Worm (Caenorhabditis elegans) whole organism, L4/young adult: ENCODE results near the gene ttr-19.

ENCODE experiments used
- W03F9.2 ChIP-seq: fragments of 150-350 bp; optimal IDR thresholded peaks from 2 replicates; lab custom pipeline; 2014; ENCODE audit warnings: missing biosample characterization, missing genetic modification characterization
- dao-5 ChIP-seq: sonication (generic microtip); optimal IDR thresholded peaks from 2 replicates; lab custom pipeline; 2016; ENCODE audit warnings: missing genotype, missing genetic modification characterization, moderate library complexity, missing compliant biosample characterization
- him-1 ChIP-seq: sonication (generic microtip); optimal IDR thresholded peaks from 2 replicates; lab custom pipeline; 2016; ENCODE audit warnings: missing genotype, missing genetic modification reagents, missing genetic modification characterization, missing compliant biosample characterization

ttr-19 gene

DNA sequence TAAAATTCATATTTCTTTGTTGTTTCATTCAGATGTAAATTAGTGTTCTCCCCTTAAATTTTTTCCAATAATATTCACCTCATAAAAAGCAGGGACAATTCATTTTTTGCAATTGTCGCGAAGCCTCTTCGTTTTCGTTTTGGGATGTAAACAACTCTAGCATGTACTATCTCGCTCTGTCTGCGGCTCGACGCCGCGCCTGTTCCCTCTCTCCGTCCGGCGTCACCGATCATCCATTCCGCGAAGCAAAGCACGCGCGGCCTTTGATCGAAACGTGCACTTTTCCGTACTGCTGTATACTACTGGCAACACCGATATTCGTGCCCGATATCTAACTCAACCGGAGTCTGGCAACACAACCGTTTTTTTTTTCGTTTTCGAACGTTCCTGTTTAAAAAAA is 19.7 kb upstream of the ttr-19 start:
- TF ChIP-seq W03F9.2 (tag; lab: Kevin White, UChicago), result no peak
- no peak for TF ChIP-seq dao-5 (tag; lab: Kevin White, UChicago)
- TF ChIP-seq him-1 (tag; lab: Kevin White, UChicago), result no peak

DNA sequence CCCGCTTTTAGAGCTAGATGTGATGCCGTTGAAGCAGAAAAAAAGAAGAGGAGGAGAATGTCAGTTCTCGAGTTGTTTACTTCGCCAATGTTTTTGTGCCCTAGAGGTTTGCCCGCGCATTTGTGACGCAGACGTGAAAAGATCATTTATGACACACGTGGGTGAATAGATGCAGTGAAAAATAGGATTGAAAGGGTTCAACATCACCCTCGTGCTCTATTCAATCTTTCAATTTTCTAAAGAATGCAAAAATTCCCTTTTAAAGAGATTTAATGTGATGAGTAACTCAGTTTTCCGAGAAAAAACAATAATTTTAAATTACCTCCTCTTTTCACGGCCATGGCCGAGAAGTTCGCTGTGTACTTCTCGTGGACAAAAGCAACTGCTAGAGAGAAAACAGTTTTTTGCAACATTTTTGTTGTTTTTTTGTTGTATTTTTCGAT is 19.2 kb upstream of the ttr-19 start:
- no peak for TF ChIP-seq him-1 (tag; lab: Kevin White, UChicago)
- no peak for TF ChIP-seq W03F9.2 (tag; lab: Kevin White, UChicago)
- no peak for TF ChIP-seq dao-5 (tag; lab: Kevin White, UChicago)

DNA sequence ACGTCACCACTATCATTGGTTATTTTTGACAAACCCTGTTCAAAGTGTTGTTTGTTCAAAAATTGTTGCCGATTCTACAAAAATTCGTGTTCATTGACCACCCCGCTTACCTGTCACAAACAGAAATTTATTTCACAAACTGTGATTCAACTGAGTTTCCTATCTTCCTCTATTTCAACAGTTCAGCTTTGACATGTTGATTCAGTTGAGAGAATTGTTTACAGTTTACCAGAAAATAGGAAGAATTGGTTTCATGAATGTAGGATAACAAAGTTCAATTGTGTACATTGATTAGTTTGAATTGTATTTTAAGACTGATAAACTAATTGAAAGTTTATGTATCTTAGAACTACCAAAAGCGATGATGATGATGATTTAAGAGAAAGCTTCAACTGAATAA is 18.4 kb upstream of the ttr-19 start:
- no peak for TF ChIP-seq W03F9.2 (tag; lab: Kevin White, UChicago)
- no peak for TF ChIP-seq dao-5 (tag; lab: Kevin White, UChicago)
- TF ChIP-seq him-1 (tag; lab: Kevin White, UChicago), result no peak

DNA sequence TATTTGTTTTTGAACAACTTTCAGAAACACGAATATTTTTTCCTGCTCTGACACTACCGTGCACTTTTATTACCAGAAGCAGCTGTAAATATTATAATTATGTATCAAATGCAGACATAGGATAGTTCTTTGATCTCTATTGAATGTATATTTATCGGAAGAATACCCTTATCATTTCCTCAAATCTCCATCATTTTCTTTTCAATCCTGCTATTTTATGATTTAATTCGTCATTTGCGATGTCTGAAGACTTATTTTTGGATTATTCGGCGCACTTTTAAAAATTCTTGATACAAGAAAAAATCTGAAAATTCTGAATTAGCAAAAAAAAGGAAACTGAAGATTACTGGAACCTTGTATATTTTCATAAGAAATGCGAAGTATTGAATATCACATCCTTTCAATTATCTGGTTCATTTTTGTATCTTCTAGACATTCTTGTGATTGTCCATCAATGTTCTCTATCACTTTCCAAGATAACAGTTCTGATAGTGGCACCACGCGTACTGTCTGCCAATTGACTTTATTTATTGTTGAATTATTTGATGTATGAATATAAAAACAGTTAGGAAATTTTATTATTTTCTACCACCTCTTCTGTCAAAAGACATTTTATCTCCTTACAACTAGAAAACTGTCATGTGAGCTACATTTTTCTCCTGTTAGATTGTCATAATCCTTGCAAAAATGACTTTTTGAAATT is 16.9 kb upstream of the ttr-19 start:
- TF ChIP-seq him-1 (tag; lab: Kevin White, UChicago) (no peak), W03F9.2 (tag; lab: Kevin White, UChicago) (no peak), dao-5 (tag; lab: Kevin White, UChicago) (no peak)

DNA sequence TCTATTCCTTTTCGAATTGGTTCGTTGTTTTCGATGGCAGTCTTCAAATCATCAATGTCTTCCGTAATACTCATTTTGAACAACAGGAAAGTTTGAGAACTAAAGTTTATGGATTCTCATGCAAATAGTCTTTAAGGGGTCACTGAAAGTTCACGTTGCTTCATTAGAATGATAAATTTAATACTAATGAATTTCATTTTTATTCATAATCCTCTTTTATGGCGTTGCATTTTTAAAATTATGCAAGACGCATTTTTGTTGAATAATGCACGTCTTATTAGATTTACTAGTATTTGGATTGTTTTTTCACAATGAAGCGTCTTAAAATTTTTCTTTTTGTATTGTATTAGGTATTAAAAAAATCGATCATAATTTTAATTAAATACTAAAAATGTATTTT is 15.9 kb upstream of the ttr-19 start, which contains the start of gene C12D8.9:
TSS of gene C12D8.9 (minus strand) at position 101 of the 400 bp plus-strand sequence.
- TF ChIP-seq dao-5 (tag; lab: Kevin White, UChicago) (no peak), W03F9.2 (tag; lab: Kevin White, UChicago) (no peak), him-1 (tag; lab: Kevin White, UChicago) (no peak)

DNA sequence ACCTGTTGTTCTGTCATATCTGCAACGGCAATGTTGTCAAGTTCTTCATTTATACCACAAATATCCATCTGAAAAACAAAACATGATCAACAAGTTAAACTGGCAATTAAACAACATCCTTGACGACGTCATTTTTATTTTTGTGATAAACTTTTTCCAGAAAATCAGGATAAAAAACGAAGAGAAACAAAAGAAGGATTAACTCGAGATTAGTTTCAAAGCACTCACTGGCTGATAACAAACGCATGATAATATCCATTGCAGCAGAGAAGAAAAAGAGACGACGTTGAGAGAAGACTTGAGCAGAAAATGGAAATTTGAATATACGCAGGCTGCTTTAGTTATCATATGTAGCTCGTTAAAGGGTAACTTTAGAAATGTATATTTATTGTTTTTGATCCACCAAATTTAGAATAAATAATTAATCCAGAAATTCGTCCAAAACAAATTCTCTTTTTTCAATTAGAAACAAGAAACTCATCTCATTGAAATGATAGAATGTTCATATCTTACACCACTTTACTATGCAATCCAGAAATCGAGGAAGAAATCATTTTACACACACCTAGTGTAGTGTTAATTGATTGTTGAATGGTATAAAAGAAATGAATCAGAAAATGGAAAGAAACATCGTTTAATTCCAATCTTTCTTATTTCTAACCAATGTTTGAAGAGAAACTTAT is 14.0 kb upstream of the ttr-19 start, which contains the start of the genes C12D8.21 and col-148:
TSS of gene C12D8.21 (minus strand) at position 68 of the 683 bp plus-strand sequence.
TSS of gene col-148 (plus strand) at position 633 of the 683 bp plus-strand sequence.
- TF ChIP-seq W03F9.2 (tag; lab: Kevin White, UChicago) (no peak), him-1 (tag; lab: Kevin White, UChicago) (no peak), dao-5 (tag; lab: Kevin White, UChicago) (no peak)

DNA sequence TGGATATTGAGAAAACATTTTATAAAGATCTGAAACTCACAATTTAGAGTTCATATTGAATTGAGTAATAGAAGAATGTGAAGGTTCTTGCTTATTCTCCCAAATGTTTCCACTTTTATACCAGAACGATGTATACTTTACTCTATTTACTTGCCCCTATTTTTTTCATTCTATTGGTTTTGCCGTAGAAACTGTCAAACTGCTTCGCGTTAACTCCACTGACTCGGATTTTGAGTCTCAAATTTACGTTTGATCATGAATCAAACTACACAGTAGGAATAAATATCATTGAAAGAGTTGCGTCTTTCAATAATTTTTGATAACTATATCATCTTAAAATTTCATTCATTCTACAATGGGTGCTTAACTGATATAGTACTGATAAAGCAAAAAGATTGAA is 12.6 kb upstream of the ttr-19 start, which contains the start of gene fipr-8:
TSS of gene fipr-8 (minus strand) at position 101 of the 400 bp plus-strand sequence.
- TF ChIP-seq him-1 (tag; lab: Kevin White, UChicago), result no peak
- TF ChIP-seq W03F9.2 (tag; lab: Kevin White, UChicago), result no peak
- TF ChIP-seq dao-5 (tag; lab: Kevin White, UChicago), result no peak

DNA sequence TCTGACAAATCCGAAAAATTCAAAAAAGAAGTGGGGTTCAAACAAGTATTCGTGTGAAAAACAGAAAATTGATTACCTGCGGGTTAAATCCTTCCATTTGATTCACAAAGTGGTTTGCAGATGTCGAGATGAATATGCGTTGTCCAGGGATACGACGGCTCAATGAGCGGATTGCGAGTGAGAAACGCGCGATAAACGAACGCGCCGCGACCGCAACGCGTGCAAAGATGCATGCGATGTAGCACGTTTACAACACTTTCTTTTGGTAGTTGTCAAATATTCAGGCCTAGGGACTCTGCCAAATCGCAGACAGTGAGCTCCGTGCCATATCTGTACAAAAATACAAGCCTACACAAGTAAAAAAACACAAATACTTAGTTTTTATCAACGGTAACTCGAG is 11.4 kb upstream of the ttr-19 start, which contains the start of gene fubl-1:
TSS of gene fubl-1 (minus strand) at position 202 of the 400 bp plus-strand sequence.
- TF ChIP-seq dao-5 (tag; lab: Kevin White, UChicago) (no peak), him-1 (tag; lab: Kevin White, UChicago) (no peak), W03F9.2 (tag; lab: Kevin White, UChicago) (no peak)

DNA sequence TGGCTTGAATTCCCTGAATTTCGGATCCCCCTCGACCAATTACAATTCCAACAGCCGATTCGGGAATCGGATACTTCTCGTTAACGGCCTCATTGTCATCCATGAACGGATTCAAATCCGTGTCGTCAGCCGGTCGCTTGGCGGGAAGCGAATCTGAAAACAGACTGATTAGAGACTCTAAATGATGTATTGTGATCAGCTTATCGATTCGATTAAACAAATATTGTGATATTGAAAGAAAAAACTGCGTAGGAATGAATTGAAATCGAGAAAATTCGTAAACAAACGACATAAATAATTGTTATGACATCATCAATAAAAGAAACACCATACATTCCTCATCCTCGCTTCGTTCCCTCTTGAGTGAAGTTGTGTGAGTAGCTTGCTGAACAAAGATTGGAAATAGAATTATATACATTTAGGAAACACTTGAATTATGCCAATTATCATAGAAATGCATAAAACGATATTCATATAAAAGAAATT is 10.8 kb upstream of the ttr-19 start:
- TF ChIP-seq W03F9.2 (tag; lab: Kevin White, UChicago), result no peak
- no peak for TF ChIP-seq him-1 (tag; lab: Kevin White, UChicago)
- no peak for TF ChIP-seq dao-5 (tag; lab: Kevin White, UChicago)

DNA sequence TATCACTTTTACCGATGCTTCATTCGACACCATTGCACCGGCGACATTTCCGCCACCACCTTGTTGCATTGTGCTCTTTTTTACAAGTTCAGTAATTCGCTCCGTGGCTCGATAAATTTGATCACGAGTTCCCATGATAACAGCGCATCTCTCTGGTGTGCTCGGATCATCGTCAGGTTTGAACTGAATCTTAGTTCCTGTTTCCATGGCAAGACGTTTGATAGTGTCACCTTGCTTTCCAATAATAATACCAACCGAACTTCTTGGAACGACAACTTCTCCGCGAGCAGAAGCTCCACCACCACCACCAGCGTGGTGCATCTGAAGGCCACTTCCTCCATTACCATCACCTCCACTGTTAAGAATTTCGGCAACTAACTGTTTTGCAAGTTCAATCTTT is 9.9 kb upstream of the ttr-19 start:
- TF ChIP-seq W03F9.2 (tag; lab: Kevin White, UChicago) (no peak), him-1 (tag; lab: Kevin White, UChicago) (no peak), dao-5 (tag; lab: Kevin White, UChicago) (no peak)

DNA sequence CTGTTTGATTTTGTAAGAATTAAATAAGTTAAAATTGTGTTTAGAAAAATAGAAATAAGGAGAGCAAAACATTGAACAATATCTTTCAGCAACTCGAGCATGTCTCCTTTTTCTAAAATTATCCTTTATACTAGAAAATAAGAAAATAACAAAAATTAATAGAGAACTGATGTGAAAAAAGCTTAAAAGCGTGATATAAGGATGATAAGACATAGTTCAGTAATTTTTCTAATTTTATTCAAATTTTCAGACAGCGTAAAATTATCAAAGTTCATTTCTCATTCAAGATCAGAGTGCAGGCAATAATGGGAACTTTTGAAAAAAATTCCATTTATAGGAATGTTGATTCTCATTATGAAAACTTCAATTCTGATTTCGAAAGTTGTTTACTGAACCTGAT is 6.1 kb upstream of the ttr-19 start, which contains the start of gene str-182:
TSS of gene str-182 (minus strand) at position 101 of the 400 bp plus-strand sequence.
- TF ChIP-seq W03F9.2 (tag; lab: Kevin White, UChicago), result no peak
- no peak for TF ChIP-seq him-1 (tag; lab: Kevin White, UChicago)
- TF ChIP-seq dao-5 (tag; lab: Kevin White, UChicago), result no peak

DNA sequence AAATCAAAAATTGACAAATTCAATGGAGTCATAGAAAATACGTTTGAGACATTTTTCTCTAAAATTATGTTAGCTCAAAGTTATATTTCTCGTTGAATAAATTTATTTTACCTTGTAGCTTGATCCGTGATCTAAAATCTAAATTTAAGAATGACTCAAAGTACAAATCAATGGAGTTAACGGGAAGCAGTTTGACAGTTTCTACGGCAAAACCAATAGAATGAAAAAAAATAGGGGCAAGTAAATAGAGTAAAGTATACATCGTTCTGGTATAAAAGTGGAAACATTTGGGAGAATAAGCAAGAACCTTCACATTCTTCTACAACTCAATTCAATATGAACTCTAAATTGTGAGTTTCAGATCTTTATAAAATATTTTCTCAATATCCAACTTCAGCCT is 3.7 kb upstream of the ttr-19 start, which contains the start of gene fipr-6:
TSS of gene fipr-6 (plus strand) at position 301 of the 400 bp plus-strand sequence.
- TF ChIP-seq dao-5 (tag; lab: Kevin White, UChicago) (no peak), W03F9.2 (tag; lab: Kevin White, UChicago) (no peak), him-1 (tag; lab: Kevin White, UChicago) (no peak)
